Worm (Caenorhabditis elegans): ENCODE measurements around the gene C06E4.5.

DNA sequence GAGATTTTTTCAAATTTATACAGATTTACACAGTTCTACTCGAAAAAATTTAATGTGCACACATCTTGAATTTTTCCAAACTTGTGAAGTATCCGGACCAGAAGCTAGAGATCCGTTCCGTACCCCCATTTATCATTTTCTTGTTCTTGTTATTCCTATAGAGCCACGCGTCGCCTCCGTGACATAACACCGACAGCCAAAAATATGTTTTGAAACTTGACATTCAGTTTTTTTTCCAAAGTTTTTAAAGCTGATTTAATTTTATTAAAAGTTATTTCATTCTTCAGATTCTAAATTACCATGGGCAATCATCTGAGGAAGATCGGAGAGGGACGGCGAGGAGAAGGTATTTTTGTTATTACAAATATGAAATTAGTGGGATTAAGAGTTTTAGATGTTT lies 4.6 kb upstream of the C06E4.5 start, which contains the start of gene D2024.18:
- TF ChIP-seq aly-2 (tag; optimal IDR thresholded peaks at IDR 0.05): no peak
- TF ChIP-seq nhr-25 (tag; optimal IDR thresholded peaks at IDR 0.05): no peak
- no peak for TF ChIP-seq unc-62 (GFP tag; optimal IDR thresholded peaks at IDR 0.05)
- TF ChIP-seq ceh-16 (tag; optimal IDR thresholded peaks at IDR 0.05): no peak

Measured in whole organism, L3 larva.